Fruit fly (Drosophila melanogaster) Kc167 (cell line): Measurements from ENCODE around the gene CG14300.

Experiments used
- Myc ChIP-seq: fragments of >200 bp; optimal IDR thresholded peaks from 2 replicates; lab custom pipeline; 2017; ENCODE audit warnings: missing external identifiers
- Sin3A ChIP-seq: fragments of >200 bp; optimal IDR thresholded peaks from 2 replicates; lab custom pipeline; 2018; ENCODE audit warnings: missing external identifiers
- h ChIP-seq: fragments of >200 bp; optimal IDR thresholded peaks from 3 replicates; lab custom pipeline; 2018; ENCODE audit warnings: missing external identifiers
- insv ChIP-seq: fragments of >200 bp; optimal IDR thresholded peaks from 3 replicates; lab custom pipeline; 2018; ENCODE audit warnings: missing external identifiers
- psq ChIP-seq: fragments of >200 bp; optimal IDR thresholded peaks from 2 replicates; lab custom pipeline; 2017; ENCODE audit warnings: missing external identifiers
- ttk ChIP-seq: sonication (Bioruptor generic); optimal IDR thresholded peaks from 2 replicates; lab custom pipeline; 2017; ENCODE audit warnings: missing external identifiers

DNA sequence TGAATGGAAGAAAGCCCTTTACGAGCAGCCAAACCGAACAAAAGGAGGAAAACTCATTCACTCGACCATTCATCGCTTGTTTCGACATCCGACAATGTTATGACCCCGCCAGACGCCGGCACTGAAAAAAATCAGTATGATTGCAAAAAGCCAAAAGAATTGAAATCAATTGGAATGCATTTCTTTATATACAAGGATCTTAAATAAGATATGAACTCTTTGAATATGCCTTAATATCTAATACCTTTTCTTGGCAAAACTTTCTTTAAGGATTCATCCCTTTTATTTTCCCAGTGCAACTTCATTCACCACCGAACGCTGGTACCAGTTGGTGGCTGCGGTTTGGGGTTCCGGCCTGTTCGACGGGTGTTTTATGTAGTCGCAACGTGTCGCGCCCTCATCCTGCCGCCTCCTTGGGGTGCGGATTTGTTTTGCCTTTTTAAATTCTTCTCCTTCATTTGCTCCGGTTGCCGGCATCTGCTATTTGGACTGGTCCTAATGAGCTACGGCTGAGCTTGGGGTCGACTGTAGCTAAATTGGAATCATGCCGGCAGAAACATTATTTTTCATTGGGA is 26.3 kb upstream of the CG14300 start:
- TF ChIP-seq Myc (lab: Kevin White, UChicago) (no peak), h (no peak), insv (no peak), Sin3A (lab: Kevin White, UChicago) (no peak), ttk (lab: Kevin White, UChicago) (no peak), psq (lab: Kevin White, UChicago) (no peak)
